Fruit fly (Drosophila melanogaster): ENCODE data around the gene CG4822.

CG4822 gene

dm6 chr2L:161453-162175, 40.1 kb upstream of the CG4822 start (continued):
- TF ChIP-seq fd102C (GFP tag; optimal IDR thresholded peaks at IDR 0.05) (peak; percentile 25), CG4707 (GFP tag; optimal IDR thresholded peaks at IDR 0.05) (peak; percentile 28), CG10274 (GFP tag; optimal IDR thresholded peaks at IDR 0.05) (peak; percentile 41), CG3407 (GFP tag; optimal IDR thresholded peaks at IDR 0.05) (peak; percentile 100), CG30020 (tag; optimal IDR thresholded peaks at IDR 0.05) (no peak), HmgD (GFP tag; optimal IDR thresholded peaks at IDR 0.05) (peak; percentile 9), CG13894 (tag; optimal IDR thresholded peaks at IDR 0.05) (peak; percentile 63), CG2712 (tag; optimal IDR thresholded peaks at IDR 0.05) (peak; percentile 16), CG12071 (GFP tag; optimal IDR thresholded peaks at IDR 0.05) (peak; percentile 32), ara (GFP tag; IDR thresholded peaks at IDR 0.05) (no peak), CG16813 (GFP tag; IDR thresholded peaks at IDR 0.05; ENCODE audit: partially characterized antibody) (no peak), psq (GFP tag; optimal IDR thresholded peaks at IDR 0.05) (peak; percentile 57), ab (GFP tag; optimal IDR thresholded peaks at IDR 0.05) (peak; percentile 21), Ada2b (GFP tag; IDR thresholded peaks at IDR 0.05) (no peak), tap (tag; optimal IDR thresholded peaks at IDR 0.05) (peak; percentile 11), CG12659 (GFP tag; optimal IDR thresholded peaks at IDR 0.05) (peak; percentile 5), CG13624 (GFP tag; optimal IDR thresholded peaks at IDR 0.05) (peak; percentile 77), en (GFP tag; optimal IDR thresholded peaks at IDR 0.05) (no peak), abd-A (tag; optimal IDR thresholded peaks at IDR 0.05) (peak; percentile 99), CG18011 (GFP tag; optimal IDR thresholded peaks at IDR 0.05) (no peak), CG33557 (GFP tag; optimal IDR thresholded peaks at IDR 0.05) (peak; percentile 48), schlank (tag; optimal IDR thresholded peaks at IDR 0.05) (peak; percentile 3), lab (GFP tag; optimal IDR thresholded peaks at IDR 0.05) (peak; percentile 71), CG18262 (tag; optimal IDR thresholded peaks at IDR 0.05) (no peak), CHES-1-like (GFP tag; optimal IDR thresholded peaks at IDR 0.05) (peak; percentile 11), Poxn (GFP tag; IDR thresholded peaks at IDR 0.05) (no peak), odd (GFP tag; optimal IDR thresholded peaks at IDR 0.05) (peak; percentile 42), oc (tag; optimal IDR thresholded peaks at IDR 0.05) (peak; percentile 68), CG7928 (GFP tag; optimal IDR thresholded peaks at IDR 0.05) (peak; percentile 16), dmrt11E (tag; optimal IDR thresholded peaks at IDR 0.05) (no peak), vnd (GFP tag; IDR thresholded peaks at IDR 0.05; ENCODE audit: partially characterized antibody) (no peak), CG1529 (GFP tag; optimal IDR thresholded peaks at IDR 0.05) (peak; percentile 44), CG2120 (GFP tag; optimal IDR thresholded peaks at IDR 0.05) (peak; percentile 3), Rx (GFP tag; IDR thresholded peaks at IDR 0.05) (no peak), dpn (GFP tag; optimal IDR thresholded peaks at IDR 0.05) (no peak), CG12299 (tag; optimal IDR thresholded peaks at IDR 0.05) (peak; percentile 64), bsh (GFP tag; optimal IDR thresholded peaks at IDR 0.05) (peak in 1 of 2 experiments; percentile 8), exex (tag; optimal IDR thresholded peaks at IDR 0.05) (peak; percentile 48), Side (GFP tag; optimal IDR thresholded peaks at IDR 0.05) (peak; percentile 14), Doc2 (GFP tag; IDR thresholded peaks at IDR 0.05) (no peak), CG5180 (GFP tag; optimal IDR thresholded peaks at IDR 0.05) (peak; percentile 30), CG12104 (GFP tag; optimal IDR thresholded peaks at IDR 0.05) (peak; percentile 44), Pdp1 (GFP tag; optimal IDR thresholded peaks at IDR 0.05) (peak in 1 of 2 experiments; percentile 77), sens (GFP tag) (peak; percentile 84), CG15514 (GFP tag; optimal IDR thresholded peaks at IDR 0.05) (peak; percentile 46), CG15479 (GFP tag; optimal IDR thresholded peaks at IDR 0.05) (peak; percentile 85)

Measured in whole organism, embryonic.